Worm (Caenorhabditis elegans): ENCODE results near the gene col-160.

The col-160 gene

ce11 chrV:13193488-13194042 lies 8.4 kb downstream of the col-160 start, which contains the start of gene sun-1:
Gene sun-1, minus strand, starts transcription at chrV:13193538.
- TF ChIP-seq unc-39 (tag; optimal IDR thresholded peaks at IDR 0.05), result no peak
- TF ChIP-seq ceh-9 (tag; optimal IDR thresholded peaks at IDR 0.05), result no peak
- TF ChIP-seq fkh-10 (GFP tag; optimal IDR thresholded peaks at IDR 0.05), result no peak
- TF ChIP-seq lin-39 (tag; optimal IDR thresholded peaks at IDR 0.05), result no peak
- no peak for TF ChIP-seq nhr-11 (tag; optimal IDR thresholded peaks at IDR 0.05)
- no peak for TF ChIP-seq mml-1 (tag; optimal IDR thresholded peaks at IDR 0.05)
- TF ChIP-seq R02D3.7 (tag; optimal IDR thresholded peaks at IDR 0.05), result no peak
- TF ChIP-seq nhr-28 (tag; optimal IDR thresholded peaks at IDR 0.05), result no peak
- no peak for TF ChIP-seq fos-1 (tag; optimal IDR thresholded peaks at IDR 0.05)
- TF ChIP-seq sea-2 (GFP tag; optimal IDR thresholded peaks at IDR 0.05), result no peak
- no peak for TF ChIP-seq skn-1 (tag; optimal IDR thresholded peaks at IDR 0.05)
- TF ChIP-seq lsy-12 (tag; optimal IDR thresholded peaks at IDR 0.05), result no peak
- no peak for TF ChIP-seq lin-15B (tag; optimal IDR thresholded peaks at IDR 0.05)
- TF ChIP-seq ama-1 (optimal IDR thresholded peaks at IDR 0.05), result no peak
- no peak for TF ChIP-seq fkh-2 (tag; optimal IDR thresholded peaks at IDR 0.05)
- TF ChIP-seq nhr-77 (tag; optimal IDR thresholded peaks at IDR 0.05), result no peak
- TF ChIP-seq elt-2 (tag; optimal IDR thresholded peaks at IDR 0.05), result no peak
- TF ChIP-seq elt-3 (tag; optimal IDR thresholded peaks at IDR 0.05), result no peak

- TF ChIP-seq nhr-25 (tag; optimal IDR thresholded peaks at IDR 0.05), result no peak
- no peak for TF ChIP-seq eor-1 (tag; optimal IDR thresholded peaks at IDR 0.05)
- no peak for TF ChIP-seq pha-4 (tag; optimal IDR thresholded peaks at IDR 0.05)
- no peak for TF ChIP-seq skn-1 (tag; optimal IDR thresholded peaks at IDR 0.05)
- no peak for TF ChIP-seq egl-27 (tag; optimal IDR thresholded peaks at IDR 0.05)
- no peak for TF ChIP-seq nfya-1 (tag; optimal IDR thresholded peaks at IDR 0.05; ENCODE audit: insufficient read depth)
These were observed 16.6 kb downstream of the col-160 start, which contains the start of gene sri-6 for ce11 chrV:13185384-13185783. Gene sri-6, plus strand, starts transcription at chrV:13185684.

- TF ChIP-seq R02D3.7 (tag; optimal IDR thresholded peaks at IDR 0.05) (no peak), lsy-12 (tag; optimal IDR thresholded peaks at IDR 0.05) (no peak), unc-62 (GFP tag; optimal IDR thresholded peaks at IDR 0.05) (no peak), ceh-82 (tag; optimal IDR thresholded peaks at IDR 0.05) (no peak), nhr-25 (tag; optimal IDR thresholded peaks at IDR 0.05) (no peak), mdl-1 (tag; optimal IDR thresholded peaks at IDR 0.05) (no peak), skn-1 (tag; optimal IDR thresholded peaks at IDR 0.05) (no peak), nfya-1 (tag; optimal IDR thresholded peaks at IDR 0.05; ENCODE audit: insufficient read depth) (no peak), fkh-10 (GFP tag; optimal IDR thresholded peaks at IDR 0.05) (no peak), ZK546.5 (tag; optimal IDR thresholded peaks at IDR 0.05) (no peak), egl-27 (tag; optimal IDR thresholded peaks at IDR 0.05) (no peak)
These were observed 17.9 kb downstream of the col-160 start, which contains the start of gene T09E8.4 for ce11 chrV:13184137-13184536. Gene T09E8.4, minus strand, starts transcription at chrV:13184237.

- TF ChIP-seq skn-1 (tag; optimal IDR thresholded peaks at IDR 0.05) (no peak), lsy-12 (tag; optimal IDR thresholded peaks at IDR 0.05) (no peak), lin-15B (tag; optimal IDR thresholded peaks at IDR 0.05) (no peak), R02D3.7 (tag; optimal IDR thresholded peaks at IDR 0.05) (no peak), nhr-77 (tag; optimal IDR thresholded peaks at IDR 0.05) (no peak), nhr-23 (tag; optimal IDR thresholded peaks at IDR 0.05) (no peak), elt-1 (tag; optimal IDR thresholded peaks at IDR 0.05) (no peak)
These were observed 20.5 kb downstream of the col-160 start for ce11 chrV:13181450-13181849.

ce11 chrV:13179986-13180591 lies 21.9 kb downstream of the col-160 start, which contains the start of gene cni-1:
Gene cni-1, plus strand, starts transcription at chrV:13180330.
- TF ChIP-seq zag-1 (tag; optimal IDR thresholded peaks at IDR 0.05), result no peak
- no peak for TF ChIP-seq mdl-1 (tag; optimal IDR thresholded peaks at IDR 0.05)
- no peak for TF ChIP-seq elt-2 (tag; optimal IDR thresholded peaks at IDR 0.05)
- no peak for TF ChIP-seq elt-3 (tag; optimal IDR thresholded peaks at IDR 0.05)
- TF ChIP-seq nhr-77 (tag; optimal IDR thresholded peaks at IDR 0.05), result no peak
- no peak for TF ChIP-seq ztf-11 (tag; optimal IDR thresholded peaks at IDR 0.05)

ce11 chrV:13176814-13177213 lies 25.2 kb downstream of the col-160 start:
- TF ChIP-seq skn-1 (tag; optimal IDR thresholded peaks at IDR 0.05) (no peak), nhr-237 (tag; optimal IDR thresholded peaks at IDR 0.05) (no peak), unc-62 (GFP tag; optimal IDR thresholded peaks at IDR 0.05) (no peak)
